Worm (Caenorhabditis elegans) whole organism, young adult: ENCODE measurements around the gene bcl-11.

Experiments used
- B0019.2 ChIP-seq: fragments of 200-800 bp; sonication (Bioruptor generic); conservative IDR thresholded peaks from 2 replicates; pipeline ENCODE4 v1.3.6; 2022; ENCODE audit warnings: missing genetic modification reagents, missing genetic modification characterization, missing compliant biosample characterization
- B0035.1 ChIP-seq: sonication (generic microtip); optimal IDR thresholded peaks from 2 replicates; lab custom pipeline; 2016; ENCODE audit warnings: missing genetic modification characterization, mild to moderate bottlenecking, missing compliant biosample characterization, missing genotype, missing genetic modification reagents
- B0336.3 ChIP-seq: fragments of 200-800 bp; sonication (Bioruptor generic); IDR thresholded peaks from 2 replicates; pipeline ENCODE4 v1.3.6; 2022; ENCODE audit warnings: missing genetic modification characterization, missing compliant biosample characterization
- F23B12.7 ChIP-seq: sonication (generic microtip); optimal IDR thresholded peaks from 2 replicates; lab custom pipeline; 2017; ENCODE audit warnings: missing genetic modification characterization, mild to moderate bottlenecking, missing compliant biosample characterization, antibody characterized with exemption, moderate library complexity; ENCODE audit not compliant: insufficient read depth
- F39B2.1 ChIP-seq: fragments of 200-800 bp; sonication (Bioruptor generic); IDR thresholded peaks from 2 replicates; pipeline ENCODE4 v1.3.6; 2022; ENCODE audit warnings: missing genetic modification reagents, missing genetic modification characterization, missing compliant biosample characterization
- F52B5.7 ChIP-seq: sonication (generic microtip); optimal IDR thresholded peaks from 2 replicates; lab custom pipeline; 2016; ENCODE audit warnings: mild to moderate bottlenecking, missing genetic modification characterization, missing compliant biosample characterization
- F55B11.4 ChIP-seq: sonication (generic microtip); optimal IDR thresholded peaks from 2 replicates; lab custom pipeline; 2016; ENCODE audit warnings: missing compliant biosample characterization, missing genetic modification characterization, borderline replicate concordance; ENCODE audit not compliant: insufficient read depth
- F57A8.1 ChIP-seq: fragments of 200-800 bp; sonication (Bioruptor generic); optimal IDR thresholded peaks from 2 replicates; lab custom pipeline; 2018; ENCODE audit warnings: mild to moderate bottlenecking, missing genetic modification characterization, moderate library complexity, missing compliant biosample characterization
- Y53G8AR.9 ChIP-seq: fragments of 200-800 bp; sonication (Bioruptor generic); conservative IDR thresholded peaks from 2 replicates; pipeline ENCODE4 v1.3.6; 2022; ENCODE audit warnings: missing genetic modification reagents, missing genetic modification characterization, missing compliant biosample characterization
- atf-7 ChIP-seq: sonication (generic microtip); optimal IDR thresholded peaks from 2 replicates; lab custom pipeline; 2017; ENCODE audit warnings: mild to moderate bottlenecking, missing genetic modification characterization, missing compliant biosample characterization
- bed-2 ChIP-seq: fragments of 200-800 bp; sonication (Bioruptor generic); IDR thresholded peaks from 2 replicates; pipeline ENCODE4 v1.3.6; 2022; ENCODE audit warnings: missing genetic modification reagents, missing genetic modification characterization, missing compliant biosample characterization
- ceh-100 ChIP-seq: fragments of 200-800 bp; sonication (Bioruptor generic); IDR thresholded peaks from 2 replicates; pipeline ENCODE4 v1.3.6; 2022; ENCODE audit warnings: missing genetic modification reagents, missing genetic modification characterization, missing compliant biosample characterization
- chd-7 ChIP-seq: sonication (generic microtip); optimal IDR thresholded peaks from 2 replicates; lab custom pipeline; 2016; ENCODE audit warnings: mild to moderate bottlenecking, missing genetic modification characterization, moderate library complexity, missing compliant biosample characterization
- dox-1 ChIP-seq: fragments of 200-800 bp; sonication (Bioruptor generic); IDR thresholded peaks from 2 replicates; pipeline ENCODE4 v1.3.6; 2022; ENCODE audit warnings: missing genetic modification reagents, missing genetic modification characterization, missing compliant biosample characterization
- efl-1 ChIP-seq: fragments of 150-350 bp; optimal IDR thresholded peaks from 2 replicates; lab custom pipeline; 2014; ENCODE audit warnings: missing biosample characterization, missing genetic modification reagents, missing genetic modification characterization
- ekl-4 ChIP-seq: fragments of 200-800 bp; sonication (Bioruptor generic); IDR thresholded peaks from 2 replicates; pipeline ENCODE4 v1.3.6; 2022; ENCODE audit warnings: missing genetic modification reagents, missing genetic modification characterization, missing compliant biosample characterization
- ets-4 ChIP-seq: fragments of 200-800 bp; sonication (Bioruptor generic); optimal IDR thresholded peaks from 2 replicates; lab custom pipeline; 2018; ENCODE audit warnings: mild to moderate bottlenecking, missing genetic modification characterization, missing compliant biosample characterization
- him-1 ChIP-seq: sonication (generic microtip); optimal IDR thresholded peaks from 2 replicates; lab custom pipeline; 2016; ENCODE audit warnings: missing genotype, missing genetic modification reagents, missing genetic modification characterization, missing compliant biosample characterization
- hmg-1.2 ChIP-seq: fragments of 200-800 bp; sonication (Bioruptor generic); IDR thresholded peaks from 2 replicates; pipeline ENCODE4 v1.3.6; 2022; ENCODE audit warnings: missing genetic modification reagents, missing genetic modification characterization, missing compliant biosample characterization
- hrde-1 ChIP-seq: sonication (generic microtip); optimal IDR thresholded peaks from 2 replicates; lab custom pipeline; 2016; ENCODE audit warnings: missing genetic modification characterization, mild to moderate bottlenecking, missing compliant biosample characterization, moderate library complexity, missing genotype, missing genetic modification reagents, borderline replicate concordance
- lin-35 ChIP-seq, 3 experiments: fragments of 150-350 bp in 2 of 3; sonication (generic microtip) in 1 of 3; optimal IDR thresholded peaks; 2 replicates each; lab custom pipeline; 2014 to 2018; ENCODE audit warnings: missing biosample characterization in 3 of 3, missing genetic modification characterization in 3 of 3, missing genetic modification reagents in 3 of 3
- lin-40 ChIP-seq: sonication (generic microtip); optimal IDR thresholded peaks from 2 replicates; lab custom pipeline; 2016; ENCODE audit warnings: missing genetic modification characterization, mild to moderate bottlenecking, missing compliant biosample characterization, missing genotype, missing genetic modification reagents
- lin-54 ChIP-seq: fragments of 200-800 bp; sonication (Bioruptor generic); optimal IDR thresholded peaks from 2 replicates; lab custom pipeline; 2018; ENCODE audit warnings: mild to moderate bottlenecking, missing genetic modification characterization, missing compliant biosample characterization
- lsy-27 ChIP-seq: sonication (generic microtip); optimal IDR thresholded peaks from 2 replicates; lab custom pipeline; 2017; ENCODE audit warnings: missing genetic modification characterization, mild to moderate bottlenecking, missing compliant biosample characterization, antibody characterized with exemption, missing genotype, borderline replicate concordance; ENCODE audit not compliant: insufficient read depth
- madf-10 ChIP-seq: sonication (generic microtip); optimal IDR thresholded peaks from 2 replicates; lab custom pipeline; 2016; ENCODE audit warnings: mild to moderate bottlenecking, missing genetic modification characterization, missing compliant biosample characterization
- madf-6 ChIP-seq: fragments of 200-800 bp; sonication (Bioruptor generic); IDR thresholded peaks from 2 replicates; pipeline ENCODE4 v1.3.6; 2022; ENCODE audit warnings: missing genetic modification reagents, missing genetic modification characterization, missing compliant biosample characterization
- mcd-1 ChIP-seq: fragments of 200-800 bp; sonication (Bioruptor generic); IDR thresholded peaks from 2 replicates; pipeline ENCODE4 v1.3.6; 2022; ENCODE audit warnings: missing genetic modification reagents, missing genetic modification characterization, missing compliant biosample characterization
- nfya-2 ChIP-seq: fragments of 200-800 bp; sonication (Bioruptor generic); IDR thresholded peaks from 2 replicates; pipeline ENCODE4 v1.3.6; 2022; ENCODE audit warnings: missing genetic modification reagents, missing genetic modification characterization, missing compliant biosample characterization
- nfyb-1 ChIP-seq: fragments of 200-800 bp; sonication (Bioruptor generic); IDR thresholded peaks from 2 replicates; pipeline ENCODE4 v1.3.6; 2022; ENCODE audit warnings: missing genetic modification reagents, missing genetic modification characterization, missing compliant biosample characterization
- nhr-120 ChIP-seq: fragments of 200-800 bp; sonication (Bioruptor generic); IDR thresholded peaks from 2 replicates; pipeline ENCODE4 v1.3.6; 2022; ENCODE audit warnings: missing genetic modification characterization, missing compliant biosample characterization
- nhr-27 ChIP-seq: fragments of 200-800 bp; sonication (Bioruptor generic); optimal IDR thresholded peaks from 2 replicates; lab custom pipeline; 2018; ENCODE audit warnings: mild to moderate bottlenecking, missing genetic modification characterization, moderate library complexity, missing compliant biosample characterization
- nhr-80 ChIP-seq: sonication (generic microtip); optimal IDR thresholded peaks from 2 replicates; lab custom pipeline; 2016; ENCODE audit warnings: missing genetic modification characterization, missing compliant biosample characterization
- pha-4 ChIP-seq: fragments of 150-350 bp; sonication (generic microtip); optimal IDR thresholded peaks from 2 replicates; lab custom pipeline; 2014; ENCODE audit warnings: missing biosample characterization, missing genetic modification reagents, missing genetic modification characterization
- snpc-1.3 ChIP-seq: sonication (generic microtip); optimal IDR thresholded peaks from 2 replicates; lab custom pipeline; 2017; ENCODE audit warnings: missing genetic modification characterization, mild to moderate bottlenecking, missing compliant biosample characterization, antibody characterized with exemption, moderate library complexity, missing genotype, missing genetic modification reagents; ENCODE audit not compliant: insufficient read depth
- snpc-4 ChIP-seq, 5 experiments: fragments of 150-350 bp in 1 of 5; sonication (generic microtip) in 4 of 5; optimal IDR thresholded peaks; 2 replicates each; lab custom pipeline; 2014 to 2018; ENCODE audit warnings: missing genetic modification characterization in 5 of 5, missing biosample characterization in 3 of 5, antibody characterized with exemption in 2 of 5, mild to moderate bottlenecking in 2 of 5, missing compliant biosample characterization in 2 of 5, missing genotype in 2 of 5, moderate library complexity in 2 of 5, missing genetic modification reagents in 1 of 5
- xnd-1 ChIP-seq: sonication (generic microtip); optimal IDR thresholded peaks from 2 replicates; lab custom pipeline; 2016; ENCODE audit warnings: missing genotype, missing genetic modification reagents, missing genetic modification characterization, missing compliant biosample characterization
- ztf-18 ChIP-seq: sonication (generic microtip); optimal IDR thresholded peaks from 2 replicates; lab custom pipeline; 2016; ENCODE audit warnings: missing genotype, mild to moderate bottlenecking, missing genetic modification characterization, missing compliant biosample characterization

Gene bcl-11

DNA sequence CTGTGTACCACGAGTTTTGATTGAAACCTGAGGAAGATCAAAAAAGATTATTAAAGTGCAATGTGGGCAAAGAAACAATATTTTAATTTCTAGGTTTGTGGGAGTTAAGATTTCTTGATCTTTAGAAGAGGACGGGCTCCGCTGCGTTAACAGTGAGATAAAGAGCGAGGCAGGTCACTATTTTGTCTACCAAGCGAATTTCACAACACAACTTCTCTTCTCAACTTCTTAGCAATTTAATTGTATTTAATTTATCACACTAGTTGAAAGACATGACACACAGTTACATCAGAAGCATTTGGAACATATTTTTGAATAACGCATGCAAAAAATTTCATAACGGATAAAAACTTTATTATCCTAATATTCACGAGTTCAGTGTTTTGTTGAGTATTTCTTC, 29.4 kb upstream of the bcl-11 start (continued):
- TF ChIP-seq lin-35 (GFP tag; optimal IDR thresholded peaks at IDR 0.05; lab: Kevin White, UChicago) = peak in 1 of 3 experiments; percentile 34
- TF ChIP-seq him-1 = no peak
- peak; percentile 28 for TF ChIP-seq chd-7 (tag; lab: Kevin White, UChicago)
- TF ChIP-seq nfyb-1 (GFP tag; lab: Robert Waterston, UW) = peak; percentile 71; the same call in 1 of the 2 replicates
- no peak for TF ChIP-seq nfya-2 (GFP tag; lab: Robert Waterston, UW)
- TF ChIP-seq B0336.3 (GFP tag; lab: Robert Waterston, UW) = peak; percentile 83
- TF ChIP-seq dox-1 (GFP tag; lab: Robert Waterston, UW) = peak; percentile 46

DNA sequence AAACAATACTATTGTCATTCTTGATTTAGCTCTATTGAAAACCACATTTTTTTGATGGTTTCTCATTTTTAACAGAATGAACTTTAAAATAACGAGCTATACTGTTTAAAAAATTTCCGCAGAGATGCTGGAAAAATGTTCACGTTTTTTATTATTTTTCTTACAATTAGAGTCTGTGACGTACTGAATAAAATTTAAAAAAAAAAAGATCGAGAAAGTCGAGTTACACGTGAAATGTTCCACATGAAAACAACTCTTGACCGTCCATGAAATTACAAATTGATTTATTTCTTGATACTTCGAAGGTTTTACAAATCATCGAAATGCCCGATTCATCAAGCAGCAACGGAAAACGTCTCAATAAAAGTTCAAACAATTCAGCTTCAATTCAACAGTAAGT, 28.8 kb upstream of the bcl-11 start, which contains the start of gene fbxa-202:
fbxa-202 (plus strand) TSS at position 301 of the 400 bp plus-strand sequence.
- TF ChIP-seq dox-1 (GFP tag; lab: Robert Waterston, UW) (no peak), F55B11.4 (tag; lab: Kevin White, UChicago) (no peak), bed-2 (GFP tag; lab: Robert Waterston, UW) (no peak), hmg-1.2 (GFP tag; lab: Robert Waterston, UW) (no peak), atf-7 (tag; lab: Kevin White, UChicago) (no peak), mcd-1 (GFP tag; lab: Robert Waterston, UW) (no peak), lin-54 (no peak), B0336.3 (GFP tag; lab: Robert Waterston, UW) (no peak), pha-4 (no peak), F39B2.1 (GFP tag; lab: Robert Waterston, UW) (no peak), efl-1 (no peak)

- no peak for TF ChIP-seq ets-4
- TF ChIP-seq, all 124 proteins: peak for 0
Observed at ce11 chrV:6328897-6329296, 26.9 kb upstream of the bcl-11 start, which contains the start of gene T28C12.2. Gene T28C12.2 (plus strand): TSS chrV:6329197.

DNA sequence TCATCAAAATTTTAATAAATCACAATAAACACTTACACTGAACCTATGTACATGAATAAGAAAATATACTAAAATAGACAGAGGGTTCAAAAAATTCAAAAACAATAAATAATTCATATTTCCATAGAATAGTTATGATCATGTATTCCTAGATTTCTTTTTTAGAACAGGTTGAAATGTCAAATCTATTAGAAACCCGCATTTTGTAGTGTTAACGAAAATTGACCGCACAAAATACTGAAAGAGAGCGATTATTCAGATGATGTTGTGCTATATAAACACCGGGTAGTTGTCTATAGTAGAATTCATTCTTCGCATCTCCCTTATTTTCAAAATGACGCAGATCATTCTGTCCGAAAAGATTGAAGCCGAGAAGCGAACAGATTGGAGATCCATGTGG, 24.2 kb upstream of the bcl-11 start, which contains the start of gene T28C12.1:
T28C12.1 (plus strand) TSS at position 301 of the 400 bp plus-strand sequence.
- TF ChIP-seq ekl-4 (GFP tag; lab: Robert Waterston, UW) (no peak), F52B5.7 (tag; lab: Kevin White, UChicago) (no peak), nfyb-1 (GFP tag; lab: Robert Waterston, UW) (no peak), snpc-4 (GFP tag; optimal IDR thresholded peaks at IDR 0.05; lab: Kevin White, UChicago) (no peak), snpc-4 (tag; optimal IDR thresholded peaks at IDR 0.05; lab: Kevin White, UChicago) (no peak), ztf-18 (tag; lab: Kevin White, UChicago) (no peak), xnd-1 (tag; lab: Kevin White, UChicago) (no peak)
- TF ChIP-seq, all 124 proteins: peak for 0

- TF ChIP-seq B0035.1 (tag; lab: Kevin White, UChicago) = no peak
- TF ChIP-seq lsy-27 (tag; lab: Kevin White, UChicago) = no peak
- peak; percentile 66 for TF ChIP-seq madf-6 (GFP tag; lab: Robert Waterston, UW)
- no peak for TF ChIP-seq hrde-1
- no peak for TF ChIP-seq snpc-1.3
- no peak for TF ChIP-seq mcd-1 (GFP tag; lab: Robert Waterston, UW)
- TF ChIP-seq atf-7 (tag; lab: Kevin White, UChicago) = peak; percentile 17
- peak; percentile 64; the same call in 1 of the 2 replicates for TF ChIP-seq nfyb-1 (GFP tag; lab: Robert Waterston, UW)
- no peak for TF ChIP-seq snpc-4 (GFP tag; optimal IDR thresholded peaks at IDR 0.05; lab: Kevin White, UChicago)
- TF ChIP-seq snpc-4 (tag; optimal IDR thresholded peaks at IDR 0.05; lab: Kevin White, UChicago) = peak in 1 of 4 experiments; percentile 16
- no peak for TF ChIP-seq B0019.2
- TF ChIP-seq F55B11.4 (tag; lab: Kevin White, UChicago) = no peak
- 0 out of 2 replicates have a peak, but pooled peaks have one; percentile 32 for TF ChIP-seq ceh-100
- TF ChIP-seq ets-4 = peak; percentile 67
- TF ChIP-seq lin-40 = no peak
- TF ChIP-seq madf-10 (tag; lab: Kevin White, UChicago) = peak; percentile 60
- TF ChIP-seq F23B12.7 = peak; percentile 45
- no peak for TF ChIP-seq Y53G8AR.9
- 0 out of 2 replicates have a peak, but pooled peaks have one; percentile 74 for TF ChIP-seq nhr-120 (GFP tag; lab: Robert Waterston, UW)
- peak; percentile 83 for TF ChIP-seq nhr-27 (tag; lab: Kevin White, UChicago)
- TF ChIP-seq F57A8.1 (GFP tag; lab: Kevin White, UChicago) = peak; percentile 85
- peak; percentile 56 for TF ChIP-seq lin-54
- TF ChIP-seq nhr-80 (tag; lab: Kevin White, UChicago) = peak; percentile 35
- TF ChIP-seq chd-7 (tag; lab: Kevin White, UChicago) = peak; percentile 45
Observed at ce11 chrV:6335226-6335625, 20.6 kb upstream of the bcl-11 start.
